Fruit fly (Drosophila melanogaster) whole organism, embryonic: ENCODE results near the gene kni.

ENCODE experiments used
- Aef1 ChIP-seq: fragments of 200-800 bp; sonication (Bioruptor generic); IDR thresholded peaks from 3 replicates; pipeline ENCODE4 v1.3.6; 2022; ENCODE audit warnings: missing biosample characterization, missing genetic modification characterization
- Blimp-1 ChIP-seq: fragments of 200-800 bp; sonication (Bioruptor generic); optimal IDR thresholded peaks from 3 replicates; lab custom pipeline; 2018; ENCODE audit warnings: missing biosample characterization, missing genetic modification characterization, mild to moderate bottlenecking, moderate library complexity, missing genetic modification reagents
- CG10979 ChIP-seq: fragments of 200-800 bp; sonication (Bioruptor generic); optimal IDR thresholded peaks from 2 replicates; lab custom pipeline; 2018; ENCODE audit warnings: missing biosample characterization, mild to moderate bottlenecking, missing genetic modification characterization, moderate library complexity
- CG12071 ChIP-seq: fragments of 200-800 bp; sonication (Bioruptor generic); optimal IDR thresholded peaks from 3 replicates; lab custom pipeline; 2018; ENCODE audit warnings: missing biosample characterization, mild to moderate bottlenecking, missing genetic modification characterization
- CG12299 ChIP-seq: fragments of 200-800 bp; sonication (Bioruptor generic); optimal IDR thresholded peaks from 2 replicates; lab custom pipeline; 2018; ENCODE audit warnings: missing biosample characterization, mild to moderate bottlenecking, missing genetic modification characterization
- CG15696 ChIP-seq: fragments of 200-800 bp; sonication (Bioruptor generic); optimal IDR thresholded peaks from 2 replicates; lab custom pipeline; 2019; ENCODE audit warnings: missing biosample characterization, mild to moderate bottlenecking, missing genetic modification characterization, moderate library complexity
- CG18599 ChIP-seq: fragments of 200-800 bp; sonication (Bioruptor generic); optimal IDR thresholded peaks from 3 replicates; lab custom pipeline; 2017; ENCODE audit warnings: missing biosample characterization, missing genetic modification characterization, mild to moderate bottlenecking, moderate library complexity, missing genetic modification reagents
- CG2712 ChIP-seq: fragments of 200-800 bp; optimal IDR thresholded peaks from 3 replicates; lab custom pipeline; 2019; ENCODE audit warnings: missing biosample characterization, mild to moderate bottlenecking, missing genetic modification characterization, moderate library complexity
- CG30403 ChIP-seq: fragments of 200-800 bp; sonication (Bioruptor generic); optimal IDR thresholded peaks from 3 replicates; lab custom pipeline; 2016; ENCODE audit warnings: missing biosample characterization, missing genetic modification characterization
- CG32532 ChIP-seq: fragments of 200-800 bp; sonication (Bioruptor generic); IDR thresholded peaks from 2 replicates; pipeline ENCODE4 v1.3.6; 2022; ENCODE audit warnings: missing biosample characterization, missing genetic modification characterization
- CG33557 ChIP-seq: fragments of 200-800 bp; sonication (Bioruptor generic); optimal IDR thresholded peaks from 2 replicates; lab custom pipeline; 2019; ENCODE audit warnings: missing biosample characterization, mild to moderate bottlenecking, missing genetic modification characterization, moderate library complexity
- CG4282 ChIP-seq: fragments of 200-800 bp; sonication (Bioruptor generic); optimal IDR thresholded peaks from 2 replicates; lab custom pipeline; 2016; ENCODE audit warnings: missing biosample characterization, missing genetic modification characterization
- CG4404 ChIP-seq: fragments of 200-800 bp; sonication (Bioruptor generic); IDR thresholded peaks from 2 replicates; pipeline ENCODE4 v1.3.6; 2022; ENCODE audit warnings: missing biosample characterization, missing genetic modification characterization
- CG5245 ChIP-seq: fragments of 200-800 bp; sonication (Bioruptor generic); optimal IDR thresholded peaks from 3 replicates; lab custom pipeline; 2016; ENCODE audit warnings: missing biosample characterization, missing genetic modification characterization
- CG8765 ChIP-seq: fragments of 200-800 bp; sonication (Bioruptor generic); IDR thresholded peaks from 2 replicates; pipeline ENCODE4 v1.3.6; 2022; ENCODE audit warnings: missing biosample characterization, missing genetic modification characterization
- CG8924 ChIP-seq: fragments of 200-800 bp; optimal IDR thresholded peaks from 3 replicates; lab custom pipeline; 2019; ENCODE audit warnings: missing biosample characterization, mild to moderate bottlenecking, missing genetic modification characterization, moderate library complexity
- CG9727 ChIP-seq: fragments of 200-800 bp; sonication (Bioruptor generic); optimal IDR thresholded peaks from 3 replicates; lab custom pipeline; 2017; ENCODE audit warnings: missing biosample characterization, mild to moderate bottlenecking, missing genetic modification characterization
- CG9817 ChIP-seq: fragments of 200-800 bp; sonication (Bioruptor generic); optimal IDR thresholded peaks from 2 replicates; lab custom pipeline; 2018; ENCODE audit warnings: missing biosample characterization, mild to moderate bottlenecking, missing genetic modification characterization, moderate library complexity
- CrebB ChIP-seq: fragments of 200-800 bp; sonication (Bioruptor generic); optimal IDR thresholded peaks from 3 replicates; lab custom pipeline; 2018; ENCODE audit warnings: missing biosample characterization, mild to moderate bottlenecking, missing genetic modification characterization
- ERR ChIP-seq: fragments of 200-800 bp; sonication (Bioruptor generic); optimal IDR thresholded peaks from 2 replicates; lab custom pipeline; 2016; ENCODE audit warnings: missing biosample characterization, missing genetic modification characterization
- Poxn ChIP-seq: fragments of 200-800 bp; sonication (Bioruptor generic); IDR thresholded peaks from 2 replicates; pipeline ENCODE4 v1.3.6; 2022; ENCODE audit warnings: missing biosample characterization, missing genetic modification characterization
- Six4 ChIP-seq: fragments of 200-800 bp; sonication (Bioruptor generic); optimal IDR thresholded peaks from 2 replicates; lab custom pipeline; 2016; ENCODE audit warnings: missing biosample characterization, missing genetic modification characterization
- abd-A ChIP-seq: fragments of 200-800 bp; sonication (Bioruptor generic); optimal IDR thresholded peaks from 3 replicates; lab custom pipeline; 2019; ENCODE audit warnings: missing biosample characterization, mild to moderate bottlenecking, missing genetic modification characterization, moderate library complexity
- ash1 ChIP-seq: fragments of 200-800 bp; sonication (Bioruptor generic); optimal IDR thresholded peaks from 2 replicates; lab custom pipeline; 2018; ENCODE audit warnings: missing biosample characterization, mild to moderate bottlenecking, missing genetic modification characterization
- bab2 ChIP-seq: fragments of 200-800 bp; sonication (Bioruptor generic); optimal IDR thresholded peaks from 2 replicates; lab custom pipeline; 2016; ENCODE audit warnings: missing biosample characterization, missing genetic modification characterization
- chif ChIP-seq, 2 experiments: fragments of 200-800 bp; sonication (Bioruptor generic); optimal IDR thresholded peaks; 3 replicates each; lab custom pipeline; 2016; ENCODE audit warnings: missing biosample characterization in 2 of 2, missing genetic modification characterization in 2 of 2
- gcm ChIP-seq: fragments of 200-800 bp; sonication (Bioruptor generic); optimal IDR thresholded peaks from 2 replicates; lab custom pipeline; 2019; ENCODE audit warnings: missing biosample characterization, mild to moderate bottlenecking, missing genetic modification characterization, moderate library complexity
- gem ChIP-seq: fragments of 200-800 bp; sonication (Bioruptor generic); optimal IDR thresholded peaks from 2 replicates; lab custom pipeline; 2019; ENCODE audit warnings: missing biosample characterization, mild to moderate bottlenecking, missing genetic modification characterization, moderate library complexity
- grn ChIP-seq: fragments of 200-800 bp; sonication (Bioruptor generic); optimal IDR thresholded peaks from 3 replicates; lab custom pipeline; 2017; ENCODE audit warnings: missing biosample characterization, missing genetic modification characterization
- kni ChIP-seq: fragments of 200-800 bp; sonication (Bioruptor generic); optimal IDR thresholded peaks from 3 replicates; lab custom pipeline; 2017; ENCODE audit warnings: mild to moderate bottlenecking, missing biosample characterization, missing genetic modification reagents, missing genetic modification characterization
- lmd ChIP-seq: fragments of 200-800 bp; sonication (Bioruptor generic); IDR thresholded peaks from 2 replicates; pipeline ENCODE4 v1.3.6; 2022; ENCODE audit warnings: missing biosample characterization, missing genetic modification characterization
- lola ChIP-seq, 3 experiments: fragments of >200 bp in 2 of 3; fragments of 200-800 bp in 1 of 3; sonication (Bioruptor generic) in 1 of 3; optimal IDR thresholded peaks; 2 replicates each; lab custom pipeline; 2017 to 2019; ENCODE audit warnings: missing biosample characterization in 3 of 3, missing genetic modification characterization in 3 of 3, mild to moderate bottlenecking in 1 of 3, moderate library complexity in 1 of 3
- nmo ChIP-seq: fragments of 200-800 bp; sonication (Bioruptor generic); optimal IDR thresholded peaks from 2 replicates; lab custom pipeline; 2018; ENCODE audit warnings: missing biosample characterization, mild to moderate bottlenecking, missing genetic modification characterization, moderate library complexity
- nom ChIP-seq: fragments of 200-800 bp; sonication (Bioruptor generic); optimal IDR thresholded peaks from 2 replicates; lab custom pipeline; 2017; ENCODE audit warnings: missing biosample characterization, missing genetic modification characterization, mild to moderate bottlenecking, moderate library complexity, missing genetic modification reagents
- onecut ChIP-seq: fragments of 200-800 bp; sonication (Bioruptor generic); IDR thresholded peaks from 2 replicates; pipeline ENCODE4 v1.3.6; 2022; ENCODE audit warnings: missing biosample characterization, missing genetic modification characterization
- phol ChIP-seq: fragments of 200-800 bp; sonication (Bioruptor generic); optimal IDR thresholded peaks from 3 replicates; lab custom pipeline; 2018; ENCODE audit warnings: missing biosample characterization, mild to moderate bottlenecking, missing genetic modification characterization, moderate library complexity
- row ChIP-seq: fragments of 200-800 bp; sonication (Bioruptor generic); IDR thresholded peaks from 3 replicates; pipeline ENCODE4 v1.3.6; 2022; ENCODE audit warnings: missing biosample characterization, missing genetic modification characterization
- tap ChIP-seq: fragments of 200-800 bp; optimal IDR thresholded peaks from 3 replicates; lab custom pipeline; 2019; ENCODE audit warnings: missing biosample characterization, mild to moderate bottlenecking, missing genetic modification characterization, moderate library complexity
- tll ChIP-seq, 2 experiments: fragments of 200-800 bp in 1 of 2; fragments of >200 bp in 1 of 2; sonication (Bioruptor generic) in 1 of 2; optimal IDR thresholded peaks; 2 replicates each; lab custom pipeline; 2017 to 2019; ENCODE audit warnings: missing biosample characterization in 2 of 2, missing genetic modification characterization in 2 of 2, mild to moderate bottlenecking in 1 of 2, moderate library complexity in 1 of 2
- twi ChIP-seq: fragments of 200-800 bp; optimal IDR thresholded peaks from 2 replicates; lab custom pipeline; 2019; ENCODE audit warnings: missing biosample characterization, mild to moderate bottlenecking, missing genetic modification characterization, moderate library complexity
- wek ChIP-seq: fragments of 200-800 bp; sonication (Bioruptor generic); optimal IDR thresholded peaks from 3 replicates; lab custom pipeline; 2018; ENCODE audit warnings: missing biosample characterization, mild to moderate bottlenecking, missing genetic modification characterization, moderate library complexity
- zen ChIP-seq: fragments of 200-800 bp; sonication (Bioruptor generic); optimal IDR thresholded peaks from 3 replicates; lab custom pipeline; 2018; ENCODE audit warnings: missing biosample characterization, mild to moderate bottlenecking, missing genetic modification characterization, moderate library complexity
- zf30C ChIP-seq: fragments of 200-800 bp; sonication (Bioruptor generic); optimal IDR thresholded peaks from 3 replicates; lab custom pipeline; 2018; ENCODE audit warnings: missing biosample characterization, mild to moderate bottlenecking, missing genetic modification characterization
- zfh1 ChIP-seq: fragments of 200-800 bp; sonication (Bioruptor generic); IDR thresholded peaks from 3 replicates; pipeline ENCODE4 v1.3.6; 2022; ENCODE audit warnings: missing biosample characterization, missing genetic modification characterization

kni gene

dm6 chr3L:20690074-20690473 lies 5.1 kb downstream of the kni start:
- TF ChIP-seq abd-A (tag; lab: Kevin White, UChicago) (peak; percentile 50), kni (peak; percentile 95), Aef1 (GFP tag; lab: Robert Waterston, UW) (no peak), bab2 (GFP tag; lab: Kevin White, UChicago) (no peak), Blimp-1 (GFP tag; lab: Kevin White, UChicago) (peak; percentile 78), CrebB (tag; lab: Kevin White, UChicago) (no peak), CG9817 (no peak)

dm6 chr3L:20688194-20688785 lies 6.9 kb downstream of the kni start:
- TF ChIP-seq nom (GFP tag; lab: Kevin White, UChicago) (peak; percentile 5), wek (GFP tag; lab: Kevin White, UChicago) (no peak), ash1 (GFP tag; lab: Kevin White, UChicago) (no peak), CG30403 (GFP tag; lab: Kevin White, UChicago) (no peak)

DNA sequence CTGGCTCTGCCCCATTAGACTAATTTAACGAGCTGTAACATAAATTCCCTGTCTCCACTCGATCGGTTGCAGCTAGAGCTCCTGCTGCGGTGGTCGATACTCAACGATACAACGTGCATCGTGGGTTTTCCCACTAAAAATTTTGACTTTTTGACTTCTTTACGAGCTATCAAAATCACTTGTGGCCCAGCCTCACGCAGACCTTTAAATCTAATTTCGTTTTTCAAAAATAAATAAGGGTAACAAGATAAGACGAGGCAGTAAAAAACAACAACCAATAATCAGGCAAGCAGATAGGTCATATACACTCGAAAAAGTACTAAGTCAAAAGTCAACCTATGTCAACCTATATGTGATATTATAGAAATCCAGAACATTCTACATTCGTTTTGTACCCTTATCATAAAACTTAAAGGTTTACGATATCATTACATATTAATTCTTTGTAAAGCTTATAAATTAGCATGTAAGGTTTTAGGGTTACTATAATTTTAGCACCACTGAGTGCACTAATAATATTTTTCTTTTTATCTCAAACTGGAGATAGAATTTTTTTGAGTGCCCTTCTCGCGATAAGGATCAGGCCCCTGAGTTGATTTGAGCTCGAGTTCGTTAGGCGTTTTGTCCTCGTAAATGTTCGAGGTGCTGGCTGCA lies 7.9 kb downstream of the kni start:
- TF ChIP-seq chif (GFP tag; optimal IDR thresholded peaks at IDR 0.05; lab: Kevin White, UChicago) (peak in 1 of 2 experiments; percentile 31), CG10979 (tag; lab: Kevin White, UChicago) (peak; percentile 52), grn (GFP tag; lab: Kevin White, UChicago) (peak; percentile 94), lmd (GFP tag; lab: Robert Waterston, UW) (no peak), Poxn (no peak), Six4 (GFP tag; lab: Kevin White, UChicago) (no peak), CG15696 (tag; lab: Kevin White, UChicago) (peak; percentile 79), CG18599 (GFP tag; lab: Kevin White, UChicago) (no peak), row (GFP tag; lab: Robert Waterston, UW) (peak; percentile 25; the same call in 1 of the 3 replicates), CG5245 (GFP tag; lab: Kevin White, UChicago) (no peak), CG32532 (GFP tag; lab: Robert Waterston, UW) (no peak), CG4404 (peak; percentile 69), CG12299 (tag; lab: Kevin White, UChicago) (no peak), CG8924 (tag; lab: Kevin White, UChicago) (peak; percentile 33), tap (tag; lab: Kevin White, UChicago) (no peak), phol (tag; lab: Kevin White, UChicago) (peak; percentile 21), CG4282 (GFP tag; lab: Kevin White, UChicago) (no peak), ERR (no peak), CG8765 (GFP tag; lab: Robert Waterston, UW) (0 out of 2 replicates have a peak, but pooled peaks have one; percentile 22), gem (tag; lab: Kevin White, UChicago) (peak; percentile 45), twi (tag; lab: Kevin White, UChicago) (no peak), zf30C (GFP tag; lab: Kevin White, UChicago) (peak; percentile 89), CG2712 (tag; lab: Kevin White, UChicago) (peak; percentile 64), lola (GFP tag; optimal IDR thresholded peaks at IDR 0.05; lab: Kevin White, UChicago) (peak in 1 of 3 experiments; percentile 74), CG9727 (GFP tag; lab: Kevin White, UChicago) (peak; percentile 50), kni (peak; percentile 83), CG33557 (GFP tag; lab: Kevin White, UChicago) (peak; percentile 42), zfh1 (0 out of 3 replicates have a peak, but pooled peaks have one; percentile 19), nmo (GFP tag; lab: Kevin White, UChicago) (peak; percentile 1), gcm (GFP tag; lab: Kevin White, UChicago) (no peak), onecut (GFP tag; lab: Robert Waterston, UW) (no peak), zen (tag; lab: Kevin White, UChicago) (peak; percentile 30), tll (GFP tag; optimal IDR thresholded peaks at IDR 0.05; lab: Kevin White, UChicago) (peak in 1 of 2 experiments; percentile 62), CG12071 (GFP tag; lab: Kevin White, UChicago) (no peak)
